Worm (Caenorhabditis elegans) whole organism, L2 larva: ENCODE data around the gene C04C3.6.

Experiments used
- C34F6.9 ChIP-seq: fragments of 150-350 bp; optimal IDR thresholded peaks from 2 replicates; lab custom pipeline; 2014; ENCODE audit warnings: missing biosample characterization, missing genetic modification characterization
- ZK546.5 ChIP-seq: sonication (generic microtip); optimal IDR thresholded peaks from 2 replicates; lab custom pipeline; 2017; ENCODE audit warnings: missing biosample characterization, missing genetic modification characterization
- aly-2 ChIP-seq: fragments of 150-350 bp; optimal IDR thresholded peaks from 2 replicates; lab custom pipeline; 2014; ENCODE audit warnings: missing biosample characterization, missing genetic modification characterization
- ama-1 ChIP-seq: fragments of 150-350 bp; optimal IDR thresholded peaks from 2 replicates; lab custom pipeline; 2018; ENCODE audit warnings: inconsistent platforms
- elt-1 ChIP-seq: fragments of 150-350 bp; optimal IDR thresholded peaks from 2 replicates; lab custom pipeline; 2014; ENCODE audit warnings: missing biosample characterization, missing genetic modification characterization
- lin-39 ChIP-seq: fragments of 150-350 bp; optimal IDR thresholded peaks from 2 replicates; lab custom pipeline; 2014; ENCODE audit warnings: missing biosample characterization, missing genetic modification reagents, missing genetic modification characterization
- lsy-2 ChIP-seq, 2 experiments: fragments of 150-350 bp in 1 of 2; sonication (generic microtip) in 1 of 2; optimal IDR thresholded peaks; 2 replicates each; lab custom pipeline; 2014 to 2017; ENCODE audit warnings: missing biosample characterization in 2 of 2, missing genetic modification characterization in 2 of 2
- mbf-1 ChIP-seq: sonication (generic microtip); optimal IDR thresholded peaks from 2 replicates; lab custom pipeline; 2017; ENCODE audit warnings: missing biosample characterization, missing genetic modification characterization
- nhr-23 ChIP-seq: fragments of 150-350 bp; optimal IDR thresholded peaks from 2 replicates; lab custom pipeline; 2014; ENCODE audit warnings: missing biosample characterization, missing genetic modification reagents, missing genetic modification characterization
- nhr-25 ChIP-seq: fragments of 150-350 bp; sonication (generic microtip); optimal IDR thresholded peaks from 3 replicates; lab custom pipeline; 2014; ENCODE audit warnings: missing biosample characterization, missing genetic modification characterization
- nhr-77 ChIP-seq: fragments of 150-350 bp; optimal IDR thresholded peaks from 2 replicates; lab custom pipeline; 2014; ENCODE audit warnings: missing biosample characterization, missing genetic modification characterization
- unc-39 ChIP-seq: fragments of 150-350 bp; optimal IDR thresholded peaks from 2 replicates; lab custom pipeline; 2014; ENCODE audit warnings: missing biosample characterization, missing genetic modification characterization
- ztf-11 ChIP-seq: sonication (generic microtip); optimal IDR thresholded peaks from 2 replicates; lab custom pipeline; 2017; ENCODE audit warnings: missing biosample characterization, missing genetic modification characterization

ce11 chrIV:3395581-3395980 is 26.8 kb downstream of the C04C3.6 start, which contains the start of gene C04C3.14:
- TF ChIP-seq lin-39 (no peak), mbf-1 (tag; lab: Kevin White, UChicago) (no peak), ama-1 (lab: Kevin White, UChicago) (no peak), C34F6.9 (tag; lab: Kevin White, UChicago) (no peak), lsy-2 (tag; optimal IDR thresholded peaks at IDR 0.05; lab: Kevin White, UChicago) (no peak), elt-1 (tag; lab: Kevin White, UChicago) (no peak), aly-2 (tag; lab: Kevin White, UChicago) (no peak), unc-39 (tag; lab: Kevin White, UChicago) (no peak), nhr-23 (tag; lab: Kevin White, UChicago) (no peak), ZK546.5 (tag; lab: Kevin White, UChicago) (no peak), ztf-11 (no peak), nhr-77 (tag; lab: Kevin White, UChicago) (no peak), nhr-25 (tag; lab: Kevin White, UChicago) (no peak)
